Worm (Caenorhabditis elegans) whole organism, L2 larva: ENCODE measurements around the gene R07B1.11.

Source experiments
- lsy-2 ChIP-seq, 2 experiments: fragments of 150-350 bp in 1 of 2; sonication (generic microtip) in 1 of 2; optimal IDR thresholded peaks; 2 replicates each; lab custom pipeline; 2014 to 2017; ENCODE audit warnings: missing biosample characterization in 2 of 2, missing genetic modification characterization in 2 of 2
- nhr-11 ChIP-seq: fragments of 150-350 bp; optimal IDR thresholded peaks from 2 replicates; lab custom pipeline; 2014; ENCODE audit warnings: missing biosample characterization, missing genetic modification characterization
- unc-55 ChIP-seq: fragments of 150-350 bp; sonication (generic microtip); optimal IDR thresholded peaks from 3 replicates; lab custom pipeline; 2014; ENCODE audit warnings: missing biosample characterization, missing genetic modification reagents, missing genetic modification characterization
- ztf-11 ChIP-seq: sonication (generic microtip); optimal IDR thresholded peaks from 2 replicates; lab custom pipeline; 2017; ENCODE audit warnings: missing biosample characterization, missing genetic modification characterization
- ztf-4 ChIP-seq: fragments of 150-350 bp; optimal IDR thresholded peaks from 2 replicates; lab custom pipeline; 2014; ENCODE audit warnings: missing biosample characterization, missing genetic modification characterization

DNA sequence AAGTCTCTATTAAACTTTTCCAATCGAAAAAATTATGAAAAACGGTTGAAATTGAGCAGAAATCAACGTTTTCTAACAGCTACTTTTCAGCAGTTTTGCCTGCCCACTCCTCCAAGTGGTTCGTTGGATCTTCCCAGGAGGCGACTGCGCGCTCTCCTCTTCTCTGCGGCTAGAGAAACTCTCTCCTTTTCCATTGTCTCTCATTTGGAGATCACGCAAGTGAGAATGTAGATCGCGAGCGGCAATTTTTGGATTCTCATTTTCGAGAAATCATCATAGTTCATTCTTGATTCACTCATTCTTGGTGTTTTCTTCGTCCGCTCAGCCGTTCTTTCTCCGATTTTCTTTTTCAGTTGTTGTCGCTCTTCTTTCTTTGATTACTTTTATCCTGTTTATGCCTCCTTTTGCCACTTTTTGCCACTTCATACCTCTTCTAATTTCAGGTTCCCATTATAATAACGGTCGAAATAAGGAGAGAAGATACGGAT lies 27.2 kb downstream of the R07B1.11 start, which contains the start of gene mrp-4:
- TF ChIP-seq unc-55 (GFP tag; lab: Kevin White, UChicago) (no peak), nhr-11 (tag; lab: Kevin White, UChicago) (no peak), ztf-4 (tag; lab: Kevin White, UChicago) (no peak), lsy-2 (tag; optimal IDR thresholded peaks at IDR 0.05; lab: Kevin White, UChicago) (no peak), ztf-11 (tag; lab: Kevin White, UChicago) (no peak)
